Worm (Caenorhabditis elegans) whole organism, L2 larva: ENCODE data around the gene kin-19.
A peak's percentile ranks its signal among the peaks of the same experiment; 100 is the strongest.

Experiments used
- C34F6.9 ChIP-seq: fragments of 150-350 bp; optimal IDR thresholded peaks from 2 replicates; lab custom pipeline; 2014; ENCODE audit warnings: missing biosample characterization, missing genetic modification characterization
- R02D3.7 ChIP-seq: fragments of 150-350 bp; optimal IDR thresholded peaks from 2 replicates; lab custom pipeline; 2014; ENCODE audit warnings: missing biosample characterization, missing genetic modification characterization
- ZK546.5 ChIP-seq: sonication (generic microtip); optimal IDR thresholded peaks from 2 replicates; lab custom pipeline; 2017; ENCODE audit warnings: missing biosample characterization, missing genetic modification characterization
- alr-1 ChIP-seq: fragments of 150-350 bp; optimal IDR thresholded peaks from 2 replicates; lab custom pipeline; 2014; ENCODE audit warnings: missing biosample characterization, missing genetic modification characterization
- aly-2 ChIP-seq: fragments of 150-350 bp; optimal IDR thresholded peaks from 2 replicates; lab custom pipeline; 2014; ENCODE audit warnings: missing biosample characterization, missing genetic modification characterization
- ama-1 ChIP-seq: fragments of 150-350 bp; optimal IDR thresholded peaks from 2 replicates; lab custom pipeline; 2018; ENCODE audit warnings: inconsistent platforms
- blmp-1 ChIP-seq: sonication (generic microtip); optimal IDR thresholded peaks from 2 replicates; lab custom pipeline; 2017; ENCODE audit warnings: missing genetic modification characterization, mild to moderate bottlenecking, missing compliant biosample characterization, antibody characterized with exemption, moderate library complexity; ENCODE audit not compliant: insufficient read depth
- ceh-16 ChIP-seq: fragments of 150-350 bp; optimal IDR thresholded peaks from 2 replicates; lab custom pipeline; 2014; ENCODE audit warnings: missing biosample characterization, missing genetic modification characterization
- ceh-82 ChIP-seq: fragments of 150-350 bp; optimal IDR thresholded peaks from 2 replicates; lab custom pipeline; 2014; ENCODE audit warnings: missing biosample characterization, missing genetic modification characterization
- crh-2 ChIP-seq: sonication (generic microtip); optimal IDR thresholded peaks from 2 replicates; lab custom pipeline; 2017; ENCODE audit warnings: missing biosample characterization, missing genetic modification characterization
- dmd-4 ChIP-seq: sonication (generic microtip); optimal IDR thresholded peaks from 2 replicates; lab custom pipeline; 2017; ENCODE audit warnings: missing biosample characterization, missing genetic modification characterization
- egl-27 ChIP-seq: sonication (generic microtip); optimal IDR thresholded peaks from 3 replicates; lab custom pipeline; 2017; ENCODE audit warnings: missing biosample characterization, missing genetic modification reagents, missing genetic modification characterization
- fos-1 ChIP-seq: fragments of 150-350 bp; optimal IDR thresholded peaks from 2 replicates; lab custom pipeline; 2014; ENCODE audit warnings: missing biosample characterization, missing genetic modification characterization
- gmeb-1 ChIP-seq: fragments of 150-350 bp; optimal IDR thresholded peaks from 2 replicates; lab custom pipeline; 2014; ENCODE audit warnings: missing biosample characterization, missing genetic modification characterization
- lin-11 ChIP-seq: fragments of 150-350 bp; sonication (generic microtip); optimal IDR thresholded peaks from 2 replicates; lab custom pipeline; 2014; ENCODE audit warnings: missing biosample characterization, missing genetic modification characterization, inconsistent platforms, mixed read lengths
- lin-13 ChIP-seq: fragments of 150-350 bp; optimal IDR thresholded peaks from 2 replicates; lab custom pipeline; 2014; ENCODE audit warnings: missing biosample characterization, missing genetic modification reagents, missing genetic modification characterization
- lin-39 ChIP-seq: fragments of 150-350 bp; optimal IDR thresholded peaks from 2 replicates; lab custom pipeline; 2014; ENCODE audit warnings: missing biosample characterization, missing genetic modification reagents, missing genetic modification characterization
- lsy-2 ChIP-seq, 2 experiments: fragments of 150-350 bp in 1 of 2; sonication (generic microtip) in 1 of 2; optimal IDR thresholded peaks; 2 replicates each; lab custom pipeline; 2014 to 2017; ENCODE audit warnings: missing biosample characterization in 2 of 2, missing genetic modification characterization in 2 of 2
- mab-5 ChIP-seq: fragments of 150-350 bp; optimal IDR thresholded peaks from 2 replicates; lab custom pipeline; 2014; ENCODE audit warnings: missing biosample characterization, missing genetic modification characterization
- nhr-11 ChIP-seq: fragments of 150-350 bp; optimal IDR thresholded peaks from 2 replicates; lab custom pipeline; 2014; ENCODE audit warnings: missing biosample characterization, missing genetic modification characterization
- nhr-129 ChIP-seq: fragments of 150-350 bp; optimal IDR thresholded peaks from 2 replicates; lab custom pipeline; 2014; ENCODE audit warnings: missing biosample characterization, missing genetic modification characterization
- nhr-6 ChIP-seq: fragments of 150-350 bp; optimal IDR thresholded peaks from 2 replicates; lab custom pipeline; 2014; ENCODE audit warnings: missing biosample characterization, missing genetic modification characterization
- nhr-77 ChIP-seq: fragments of 150-350 bp; optimal IDR thresholded peaks from 2 replicates; lab custom pipeline; 2014; ENCODE audit warnings: missing biosample characterization, missing genetic modification characterization
- peb-1 ChIP-seq: fragments of 150-350 bp; optimal IDR thresholded peaks from 2 replicates; lab custom pipeline; 2014; ENCODE audit warnings: missing biosample characterization, missing genetic modification characterization
- sem-4 ChIP-seq: fragments of 150-350 bp; optimal IDR thresholded peaks from 2 replicates; lab custom pipeline; 2014; ENCODE audit warnings: missing biosample characterization, missing genetic modification reagents, missing genetic modification characterization
- sma-3 ChIP-seq: sonication (generic microtip); optimal IDR thresholded peaks from 2 replicates; lab custom pipeline; 2016; ENCODE audit warnings: missing genetic modification reagents, missing genetic modification characterization, missing compliant biosample characterization
- snpc-4 ChIP-seq: fragments of 150-350 bp; optimal IDR thresholded peaks from 2 replicates; lab custom pipeline; 2014; ENCODE audit warnings: missing biosample characterization, missing genetic modification characterization
- unc-39 ChIP-seq: fragments of 150-350 bp; optimal IDR thresholded peaks from 2 replicates; lab custom pipeline; 2014; ENCODE audit warnings: missing biosample characterization, missing genetic modification characterization
- unc-55 ChIP-seq: fragments of 150-350 bp; sonication (generic microtip); optimal IDR thresholded peaks from 3 replicates; lab custom pipeline; 2014; ENCODE audit warnings: missing biosample characterization, missing genetic modification reagents, missing genetic modification characterization
- unc-62 ChIP-seq: fragments of 150-350 bp; optimal IDR thresholded peaks from 2 replicates; lab custom pipeline; 2014; ENCODE audit warnings: missing biosample characterization, missing genetic modification reagents, missing genetic modification characterization
- zag-1 ChIP-seq: fragments of 150-350 bp; optimal IDR thresholded peaks from 2 replicates; lab custom pipeline; 2014; ENCODE audit warnings: missing biosample characterization, missing genetic modification characterization
- ztf-1 ChIP-seq: fragments of 200-800 bp; sonication (Bioruptor generic); conservative IDR thresholded peaks from 2 replicates; pipeline ENCODE4 v1.3.6; 2022; ENCODE audit warnings: missing genetic modification characterization, missing compliant biosample characterization
- ztf-11 ChIP-seq: sonication (generic microtip); optimal IDR thresholded peaks from 2 replicates; lab custom pipeline; 2017; ENCODE audit warnings: missing biosample characterization, missing genetic modification characterization

The kin-19 gene

DNA sequence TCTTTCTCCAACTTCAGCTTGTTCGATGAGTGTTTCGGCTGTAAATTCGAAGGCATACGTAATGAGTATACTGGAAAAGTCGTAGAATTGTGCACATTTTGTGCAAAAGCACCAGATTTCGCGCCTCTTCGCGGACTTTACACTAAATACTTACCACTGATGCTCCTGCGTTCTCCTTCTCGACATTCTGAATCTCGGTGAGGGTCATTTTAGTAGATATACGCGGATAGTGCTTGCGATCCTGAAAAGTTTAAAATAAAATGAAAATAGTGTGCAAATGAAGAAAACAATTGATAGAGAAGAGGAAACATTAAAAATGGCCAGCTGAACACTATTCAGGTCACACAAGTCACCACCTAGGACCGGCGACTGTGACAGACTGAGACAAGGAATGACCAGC, 8.2 kb upstream of the kin-19 start, which contains the start of gene rnr-2:
Gene rnr-2 (minus strand): TSS at position 241 of the 400 bp plus-strand sequence.
- TF ChIP-seq blmp-1 (tag; lab: Kevin White, UChicago) (no peak), unc-55 (GFP tag; lab: Kevin White, UChicago) (peak; percentile 7), peb-1 (tag; lab: Kevin White, UChicago) (no peak), ama-1 (no peak), zag-1 (tag; lab: Kevin White, UChicago) (no peak), snpc-4 (no peak), nhr-129 (peak; percentile 33), nhr-6 (tag; lab: Kevin White, UChicago) (no peak), egl-27 (tag; lab: Kevin White, UChicago) (no peak), ceh-82 (tag; lab: Kevin White, UChicago) (no peak), sem-4 (tag; lab: Kevin White, UChicago) (no peak), lsy-2 (tag; optimal IDR thresholded peaks at IDR 0.05; lab: Kevin White, UChicago) (peak in 1 of 2 experiments; percentile 4), nhr-77 (tag; lab: Kevin White, UChicago) (no peak), ztf-11 (tag; lab: Kevin White, UChicago) (no peak), R02D3.7 (tag; lab: Kevin White, UChicago) (no peak)
- TF ChIP-seq, all 48 proteins: peak for 3

DNA sequence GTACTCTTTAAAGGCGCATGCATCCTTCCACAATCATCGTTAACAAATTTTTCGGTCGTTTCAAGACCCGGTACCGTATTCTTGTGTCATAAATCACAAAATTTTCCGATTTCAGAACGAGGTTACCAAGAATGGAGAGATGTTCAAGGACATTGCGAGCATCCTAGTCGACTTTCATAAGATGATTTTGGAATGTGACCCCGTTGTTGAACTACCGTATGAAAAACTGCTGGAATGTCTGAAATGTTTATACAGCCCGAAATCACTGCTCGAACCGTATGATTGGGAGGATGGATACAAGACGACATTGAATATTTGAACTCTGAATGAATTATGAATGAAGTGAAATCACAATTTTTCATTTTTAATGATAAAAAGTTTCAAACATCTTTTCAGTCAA, 6.5 kb upstream of the kin-19 start:
- no peak for TF ChIP-seq mab-5 (tag; lab: Kevin White, UChicago)
- no peak for TF ChIP-seq ZK546.5
- no peak for TF ChIP-seq lin-39 (tag; lab: Kevin White, UChicago)
- no peak for TF ChIP-seq zag-1 (tag; lab: Kevin White, UChicago)
- no peak for TF ChIP-seq crh-2
- TF ChIP-seq nhr-77 (tag; lab: Kevin White, UChicago) = no peak
- no peak for TF ChIP-seq fos-1 (tag; lab: Kevin White, UChicago)
- no peak for TF ChIP-seq lin-11 (tag; lab: Kevin White, UChicago)
- TF ChIP-seq sma-3 = no peak
- no peak for TF ChIP-seq lin-13 (GFP tag; lab: Kevin White, UChicago)
- no peak for TF ChIP-seq blmp-1 (tag; lab: Kevin White, UChicago)
- TF ChIP-seq nhr-6 (tag; lab: Kevin White, UChicago) = no peak
- no peak for TF ChIP-seq ztf-1 (GFP tag; lab: Robert Waterston, UW)

ce11 chrIII:4092020-4092419, 5.6 kb upstream of the kin-19 start, which contains the start of gene C03C10.5:
TSS of gene C03C10.5 (minus strand) at chrIII:4092120.
- no peak for TF ChIP-seq unc-62 (GFP tag; lab: Kevin White, UChicago)
- no peak for TF ChIP-seq ceh-16

- TF ChIP-seq zag-1 (tag; lab: Kevin White, UChicago) (no peak), nhr-11 (no peak), aly-2 (no peak)
Observed at ce11 chrIII:4090773-4091172, 4.3 kb upstream of the kin-19 start, which contains the start of gene C03C10.2. TSS of gene C03C10.2 (plus strand) at chrIII:4091073.

DNA sequence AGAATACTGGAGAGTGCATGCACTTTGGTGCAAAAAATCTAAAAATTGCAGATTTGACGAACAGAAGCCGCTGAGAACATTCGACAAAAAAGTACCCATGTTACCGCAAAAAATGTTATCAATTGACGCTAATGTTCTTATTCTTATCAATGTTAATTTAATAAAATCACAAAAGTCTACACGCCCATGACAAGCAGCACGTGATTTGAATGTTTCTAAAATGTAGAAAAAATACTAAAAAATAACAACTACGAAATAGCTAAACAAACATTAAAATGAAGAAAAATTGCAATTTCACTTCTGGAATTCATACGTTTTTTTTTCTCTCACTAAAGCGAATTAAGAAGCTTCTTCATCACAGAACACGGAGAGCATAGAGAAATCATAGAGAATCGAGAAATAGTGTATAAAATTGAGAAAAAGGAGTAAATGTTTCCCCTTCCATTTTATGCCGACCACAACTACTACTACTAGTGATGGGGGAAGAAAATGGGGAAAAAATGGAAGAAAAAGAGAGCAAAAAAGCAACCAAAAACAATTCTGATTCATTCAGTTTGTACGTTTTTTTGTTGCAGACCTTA, 2.0 kb upstream of the kin-19 start:
- TF ChIP-seq unc-39 = no peak
- peak; percentile 80 for TF ChIP-seq C34F6.9 (tag; lab: Kevin White, UChicago)
- no peak for TF ChIP-seq dmd-4 (tag; lab: Kevin White, UChicago)
- no peak for TF ChIP-seq nhr-129
- no peak for TF ChIP-seq alr-1 (tag; lab: Kevin White, UChicago)
- peak in 1 of 2 experiments; percentile 57 for TF ChIP-seq lsy-2 (tag; optimal IDR thresholded peaks at IDR 0.05; lab: Kevin White, UChicago)
- no peak for TF ChIP-seq lin-13 (GFP tag; lab: Kevin White, UChicago)
- TF ChIP-seq zag-1 (tag; lab: Kevin White, UChicago) = no peak
- no peak for TF ChIP-seq nhr-6 (tag; lab: Kevin White, UChicago)
- peak; percentile 90 for TF ChIP-seq unc-55 (GFP tag; lab: Kevin White, UChicago)
- TF ChIP-seq crh-2 = peak; percentile 23
- TF ChIP-seq peb-1 (tag; lab: Kevin White, UChicago) = no peak
- peak; percentile 15 for TF ChIP-seq fos-1 (tag; lab: Kevin White, UChicago)
- peak; percentile 12 for TF ChIP-seq gmeb-1 (tag; lab: Kevin White, UChicago)
